Worm (Caenorhabditis elegans): ENCODE measurements around the gene F47B8.5.

ce11 chrV:14285803-14286202, 41.9 kb downstream of the F47B8.5 start, which contains the start of gene F40G12.11:
- no peak for TF ChIP-seq snpc-1.1 (tag; optimal IDR thresholded peaks at IDR 0.05; ENCODE audit: insufficient read depth)
- TF ChIP-seq B0019.2 (GFP tag; conservative IDR thresholded peaks at IDR 0.05) = no peak
- TF ChIP-seq rpc-1 (optimal IDR thresholded peaks at IDR 0.05) = no peak
- no peak for TF ChIP-seq rpc-1 (tag; optimal IDR thresholded peaks at IDR 0.05)
- TF ChIP-seq egrh-3 (GFP tag; IDR thresholded peaks at IDR 0.05) = no peak
- no peak for TF ChIP-seq F49E8.2 (tag; optimal IDR thresholded peaks at IDR 0.05; ENCODE audit: insufficient read depth)
